Fruit fly (Drosophila melanogaster) whole organism, wandering third instar larva: Measurements from ENCODE around the gene CG5282.

Source experiments
- CG32264 ChIP-seq: fragments of 200-800 bp; sonication (Bioruptor generic); optimal IDR thresholded peaks from 2 replicates; lab custom pipeline; 2016; ENCODE audit warnings: missing biosample characterization, missing genetic modification characterization
- Hnf4 ChIP-seq: fragments of 200-800 bp; sonication (Bioruptor generic); optimal IDR thresholded peaks from 2 replicates; lab custom pipeline; 2016; ENCODE audit warnings: missing biosample characterization, mild to moderate bottlenecking, missing genetic modification characterization
- Hr78 ChIP-seq: fragments of >200 bp; optimal IDR thresholded peaks from 2 replicates; lab custom pipeline; 2017; ENCODE audit warnings: missing biosample characterization, missing genetic modification characterization
- Sp1 ChIP-seq: fragments of 200-800 bp; sonication (Bioruptor generic); optimal IDR thresholded peaks from 3 replicates; lab custom pipeline; 2019; ENCODE audit warnings: missing biosample characterization, mild to moderate bottlenecking, missing genetic modification characterization, moderate library complexity
- brk ChIP-seq: fragments of 200-800 bp; sonication (Bioruptor generic); optimal IDR thresholded peaks from 2 replicates; lab custom pipeline; 2016; ENCODE audit warnings: missing biosample characterization, mild to moderate bottlenecking, missing genetic modification characterization
- fru ChIP-seq: fragments of 200-800 bp; sonication (Bioruptor generic); optimal IDR thresholded peaks from 3 replicates; lab custom pipeline; 2016; ENCODE audit warnings: missing biosample characterization, mild to moderate bottlenecking, missing genetic modification characterization
- h ChIP-seq: fragments of 200-800 bp; sonication (Bioruptor generic); optimal IDR thresholded peaks from 3 replicates; lab custom pipeline; 2016; ENCODE audit warnings: missing biosample characterization, mild to moderate bottlenecking, missing genetic modification characterization
- psq ChIP-seq: fragments of 200-800 bp; sonication (Bioruptor generic); optimal IDR thresholded peaks from 3 replicates; lab custom pipeline; 2017; ENCODE audit warnings: missing biosample characterization, mild to moderate bottlenecking, missing genetic modification characterization, moderate library complexity
- tai ChIP-seq: sonication (Bioruptor generic); optimal IDR thresholded peaks from 2 replicates; lab custom pipeline; 2016; ENCODE audit warnings: missing biosample characterization, missing genetic modification characterization
- usp ChIP-seq: fragments of >200 bp; optimal IDR thresholded peaks from 2 replicates; lab custom pipeline; 2017; ENCODE audit warnings: missing biosample characterization, missing genetic modification characterization

DNA sequence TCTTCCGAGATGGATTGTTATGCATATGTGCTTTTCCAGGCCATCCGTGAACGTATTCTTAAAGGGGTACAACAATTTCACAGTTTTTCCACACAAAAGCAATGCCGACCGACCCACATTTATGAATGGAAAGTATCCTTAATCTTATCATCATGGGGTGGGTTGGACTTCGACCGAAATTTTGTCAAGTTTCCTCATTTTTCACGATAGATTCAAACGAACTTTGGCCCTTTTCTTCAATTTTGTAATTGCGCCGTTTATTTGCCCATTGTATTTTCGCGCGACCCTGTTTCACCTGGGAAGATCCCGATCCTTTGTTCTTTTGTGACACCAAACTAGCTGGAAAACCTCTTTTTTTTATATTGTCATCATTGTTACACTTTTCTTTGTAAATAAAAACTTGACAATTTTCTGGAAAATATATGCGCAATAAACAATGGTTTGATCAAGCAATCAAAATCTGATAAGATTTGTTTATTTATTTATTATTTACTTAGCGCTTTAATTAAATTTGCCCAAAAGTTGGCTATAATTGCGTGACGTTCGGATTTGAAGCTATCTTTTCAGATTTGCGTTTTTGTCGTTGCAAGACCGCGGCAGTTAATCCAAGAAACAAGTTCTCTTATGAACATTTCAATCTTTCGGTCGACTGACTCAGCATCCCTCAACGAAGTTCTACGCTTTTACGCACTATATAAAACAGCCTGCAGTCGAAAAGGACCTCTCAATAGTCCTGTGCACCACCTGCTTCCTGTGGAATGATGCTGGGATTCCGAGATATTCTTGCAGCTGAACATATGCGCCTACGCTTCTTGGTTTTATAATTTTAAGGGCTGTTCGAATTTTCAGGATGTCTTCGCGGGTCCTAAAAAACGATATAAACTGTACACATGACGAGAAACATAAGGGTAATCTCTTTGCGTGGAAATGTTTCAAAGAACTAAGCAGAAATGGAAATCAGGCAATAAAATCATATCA, 19.6 kb downstream of the CG5282 start:
- no peak for TF ChIP-seq usp (GFP tag; lab: Kevin White, UChicago)
- no peak for TF ChIP-seq brk (GFP tag; lab: Kevin White, UChicago)
- no peak for TF ChIP-seq tai
- no peak for TF ChIP-seq h (GFP tag; lab: Kevin White, UChicago)
- no peak for TF ChIP-seq Hr78
- TF ChIP-seq Sp1 (GFP tag; lab: Kevin White, UChicago) = peak; percentile 14
- TF ChIP-seq psq = no peak
- TF ChIP-seq CG32264 (GFP tag; lab: Kevin White, UChicago) = no peak
- TF ChIP-seq Hnf4 (GFP tag; lab: Kevin White, UChicago) = no peak
- no peak for TF ChIP-seq fru
